Worm (Caenorhabditis elegans) whole organism, young adult: ENCODE results near the gene lin-2.

Source experiments
- F49E8.2 ChIP-seq: sonication (generic microtip); optimal IDR thresholded peaks from 3 replicates; lab custom pipeline; 2017; ENCODE audit warnings: missing genetic modification characterization, mild to moderate bottlenecking, missing compliant biosample characterization, antibody characterized with exemption, moderate library complexity; ENCODE audit not compliant: insufficient read depth
- F57A8.1 ChIP-seq: fragments of 200-800 bp; sonication (Bioruptor generic); optimal IDR thresholded peaks from 2 replicates; lab custom pipeline; 2018; ENCODE audit warnings: mild to moderate bottlenecking, missing genetic modification characterization, moderate library complexity, missing compliant biosample characterization
- aptf-2 ChIP-seq: fragments of 200-800 bp; sonication (Bioruptor generic); conservative IDR thresholded peaks from 2 replicates; pipeline ENCODE4 v1.3.6; 2022; ENCODE audit warnings: missing genetic modification reagents, missing genetic modification characterization, missing compliant biosample characterization
- ets-4 ChIP-seq: fragments of 200-800 bp; sonication (Bioruptor generic); optimal IDR thresholded peaks from 2 replicates; lab custom pipeline; 2018; ENCODE audit warnings: mild to moderate bottlenecking, missing genetic modification characterization, missing compliant biosample characterization
- hmg-1.2 ChIP-seq: fragments of 200-800 bp; sonication (Bioruptor generic); IDR thresholded peaks from 2 replicates; pipeline ENCODE4 v1.3.6; 2022; ENCODE audit warnings: missing genetic modification reagents, missing genetic modification characterization, missing compliant biosample characterization
- madf-8 ChIP-seq: fragments of 200-800 bp; sonication (Bioruptor generic); conservative IDR thresholded peaks from 2 replicates; pipeline ENCODE4 v1.3.6; 2022; ENCODE audit warnings: missing genetic modification reagents, missing genetic modification characterization, missing compliant biosample characterization
- pha-4 ChIP-seq: fragments of 150-350 bp; sonication (generic microtip); optimal IDR thresholded peaks from 2 replicates; lab custom pipeline; 2014; ENCODE audit warnings: missing biosample characterization, missing genetic modification reagents, missing genetic modification characterization
- snpc-4 ChIP-seq, 5 experiments: fragments of 150-350 bp in 1 of 5; sonication (generic microtip) in 4 of 5; optimal IDR thresholded peaks; 2 replicates each; lab custom pipeline; 2014 to 2018; ENCODE audit warnings: missing genetic modification characterization in 5 of 5, missing biosample characterization in 3 of 5, antibody characterized with exemption in 2 of 5, mild to moderate bottlenecking in 2 of 5, missing compliant biosample characterization in 2 of 5, missing genotype in 2 of 5, moderate library complexity in 2 of 5, missing genetic modification reagents in 1 of 5

DNA sequence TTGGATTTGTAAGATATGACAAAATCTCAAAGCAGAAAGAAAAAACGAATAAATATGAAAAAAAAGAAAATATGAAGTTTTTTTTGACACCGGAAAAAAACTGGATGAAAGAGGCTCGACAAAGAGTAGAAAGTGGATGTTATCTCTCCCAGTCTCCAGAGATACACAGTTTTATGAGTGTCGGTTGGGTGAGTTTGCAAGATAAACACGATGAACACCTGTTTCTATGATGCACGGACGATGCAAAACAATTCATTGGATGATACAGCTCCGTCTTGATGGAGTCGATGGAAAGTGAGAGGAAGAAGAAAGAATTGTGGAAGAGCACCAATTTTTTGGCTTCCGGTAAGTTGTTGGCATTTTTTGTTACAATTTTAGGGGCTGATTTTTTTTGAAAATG lies 2.0 kb upstream of the lin-2 start:
- TF ChIP-seq ets-4 (GFP tag; lab: Kevin White, UChicago) (no peak), snpc-4 (GFP tag; optimal IDR thresholded peaks at IDR 0.05; lab: Kevin White, UChicago) (no peak), snpc-4 (tag; optimal IDR thresholded peaks at IDR 0.05; lab: Kevin White, UChicago) (no peak), madf-8 (GFP tag; lab: Robert Waterston, UW) (no peak), F49E8.2 (tag; lab: Kevin White, UChicago) (no peak), aptf-2 (GFP tag; lab: Robert Waterston, UW) (no peak), pha-4 (tag; lab: Kevin White, UChicago) (no peak), F57A8.1 (no peak), hmg-1.2 (no peak)
